Worm (Caenorhabditis elegans) whole organism, L4 larva: Measurements from ENCODE around the gene Y39A1A.17.

Source experiments
- F10B5.3 ChIP-seq: sonication (generic microtip); optimal IDR thresholded peaks from 2 replicates; lab custom pipeline; 2016; ENCODE audit warnings: mild to moderate bottlenecking, missing genetic modification characterization, missing compliant biosample characterization
- F26F4.8 ChIP-seq: fragments of 200-800 bp; sonication (Bioruptor generic); conservative IDR thresholded peaks from 2 replicates; pipeline ENCODE4 v1.3.6; 2022; ENCODE audit warnings: missing genetic modification characterization, missing compliant biosample characterization
- F49E8.2 ChIP-seq: sonication (generic microtip); optimal IDR thresholded peaks from 2 replicates; lab custom pipeline; 2016; ENCODE audit warnings: missing compliant biosample characterization, mild to moderate bottlenecking, missing genetic modification characterization, borderline replicate concordance
- R02D3.7 ChIP-seq: fragments of 150-350 bp; sonication (generic microtip); optimal IDR thresholded peaks from 3 replicates; lab custom pipeline; 2014; ENCODE audit warnings: missing biosample characterization, missing genetic modification characterization
- T26A8.4 ChIP-seq: fragments of 200-800 bp; sonication (Bioruptor generic); IDR thresholded peaks from 2 replicates; pipeline ENCODE4 v1.3.6; 2022; ENCODE audit warnings: missing genetic modification characterization, missing compliant biosample characterization
- Y105C5A.15 ChIP-seq: fragments of 200-800 bp; sonication (Bioruptor generic); IDR thresholded peaks from 2 replicates; pipeline ENCODE4 v1.3.6; 2022; ENCODE audit warnings: missing genetic modification characterization, missing compliant biosample characterization
- Y48G9A.11 ChIP-seq: fragments of 200-800 bp; sonication (Bioruptor generic); IDR thresholded peaks from 2 replicates; pipeline ENCODE4 v1.3.6; 2022; ENCODE audit warnings: missing genetic modification reagents, missing genetic modification characterization, missing compliant biosample characterization
- Y5F2A.4 ChIP-seq: fragments of 200-800 bp; sonication (Bioruptor generic); optimal IDR thresholded peaks from 2 replicates; lab custom pipeline; 2018; ENCODE audit warnings: mild to moderate bottlenecking, missing genetic modification characterization, missing compliant biosample characterization
- aha-1 ChIP-seq: fragments of 150-350 bp; peaks from one replicate; lab custom pipeline; 2014; ENCODE audit warnings: missing biosample characterization, missing genetic modification characterization
- aly-2 ChIP-seq: sonication (generic microtip); optimal IDR thresholded peaks from 2 replicates; lab custom pipeline; 2018; ENCODE audit warnings: missing biosample characterization, missing genetic modification characterization
- attf-4 ChIP-seq: sonication (generic microtip); optimal IDR thresholded peaks from 3 replicates; lab custom pipeline; 2017; ENCODE audit warnings: missing biosample characterization, missing genetic modification characterization
- ceh-20 ChIP-seq: fragments of 200-800 bp; sonication (Bioruptor generic); IDR thresholded peaks from 2 replicates; pipeline ENCODE4 v1.3.6; 2022; ENCODE audit warnings: missing genetic modification reagents, missing genetic modification characterization, missing compliant biosample characterization
- ceh-28 ChIP-seq: fragments of 150-350 bp; optimal IDR thresholded peaks from 2 replicates; lab custom pipeline; 2014; ENCODE audit warnings: missing biosample characterization, missing genetic modification reagents, missing genetic modification characterization
- ceh-32 ChIP-seq: sonication (generic microtip); optimal IDR thresholded peaks from 2 replicates; lab custom pipeline; 2016; ENCODE audit warnings: mild to moderate bottlenecking, missing genetic modification characterization, missing compliant biosample characterization; ENCODE audit not compliant: poor library complexity
- cey-2 ChIP-seq: sonication (generic microtip); optimal IDR thresholded peaks from 3 replicates; lab custom pipeline; 2017; ENCODE audit warnings: missing genetic modification characterization, mild to moderate bottlenecking, missing compliant biosample characterization, antibody characterized with exemption, borderline replicate concordance; ENCODE audit not compliant: insufficient read depth
- daf-12 ChIP-seq: fragments of 150-350 bp; optimal IDR thresholded peaks from 2 replicates; lab custom pipeline; 2014; ENCODE audit warnings: missing biosample characterization, missing genetic modification reagents, missing genetic modification characterization
- daf-19 ChIP-seq: fragments of 200-800 bp; sonication (Bioruptor generic); conservative IDR thresholded peaks from 2 replicates; pipeline ENCODE4 v1.3.6; 2022; ENCODE audit warnings: missing genetic modification characterization, missing compliant biosample characterization
- daf-8 ChIP-seq: fragments of 200-800 bp; sonication (Bioruptor generic); IDR thresholded peaks from 2 replicates; pipeline ENCODE4 v1.3.6; 2022; ENCODE audit warnings: missing genetic modification characterization, missing compliant biosample characterization
- dmd-8 ChIP-seq: fragments of 200-800 bp; sonication (Bioruptor generic); IDR thresholded peaks from 2 replicates; pipeline ENCODE4 v1.3.6; 2022; ENCODE audit warnings: missing genetic modification characterization, missing compliant biosample characterization
- dmd-9 ChIP-seq: fragments of 200-800 bp; sonication (Bioruptor generic); IDR thresholded peaks from 2 replicates; pipeline ENCODE4 v1.3.6; 2022; ENCODE audit warnings: missing genetic modification reagents, missing genetic modification characterization, missing compliant biosample characterization
- fkh-10 ChIP-seq: fragments of 150-350 bp; optimal IDR thresholded peaks from 2 replicates; lab custom pipeline; 2014; ENCODE audit warnings: missing biosample characterization, missing genetic modification reagents, missing genetic modification characterization
- fos-1 ChIP-seq: fragments of 150-350 bp; optimal IDR thresholded peaks from 2 replicates; lab custom pipeline; 2014; ENCODE audit warnings: missing biosample characterization, missing genetic modification characterization
- hlh-11 ChIP-seq: fragments of 200-800 bp; sonication (Bioruptor generic); optimal IDR thresholded peaks from 2 replicates; lab custom pipeline; 2018; ENCODE audit warnings: mild to moderate bottlenecking, missing genetic modification characterization, missing compliant biosample characterization
- lin-13 ChIP-seq: fragments of 150-350 bp; optimal IDR thresholded peaks from 2 replicates; lab custom pipeline; 2014; ENCODE audit warnings: missing biosample characterization, missing genetic modification reagents, missing genetic modification characterization
- lin-15B ChIP-seq: fragments of 150-350 bp; sonication (generic microtip); optimal IDR thresholded peaks from 3 replicates; lab custom pipeline; 2014; ENCODE audit warnings: missing biosample characterization, missing genetic modification characterization
- lin-38 ChIP-seq: fragments of 200-800 bp; sonication (Bioruptor generic); IDR thresholded peaks from 2 replicates; pipeline ENCODE4 v1.3.6; 2022; ENCODE audit warnings: missing genetic modification reagents, missing genetic modification characterization, missing compliant biosample characterization
- madf-5 ChIP-seq, 2 experiments: fragments of 200-800 bp; sonication (Bioruptor generic); IDR thresholded peaks; 2 replicates each; pipeline ENCODE4 v1.3.6; 2022; ENCODE audit warnings: missing compliant biosample characterization in 2 of 2, missing genetic modification characterization in 2 of 2
- mdt-29 ChIP-seq: fragments of 200-800 bp; sonication (Bioruptor generic); IDR thresholded peaks from 2 replicates; pipeline ENCODE4 v1.3.6; 2022; ENCODE audit warnings: missing genetic modification reagents, missing genetic modification characterization, missing compliant biosample characterization
- mep-1 ChIP-seq: fragments of 150-350 bp; sonication (generic microtip); optimal IDR thresholded peaks from 3 replicates; lab custom pipeline; 2014; ENCODE audit warnings: missing biosample characterization, missing genetic modification characterization
- mes-2 ChIP-seq: sonication (generic microtip); optimal IDR thresholded peaks from 2 replicates; lab custom pipeline; 2016; ENCODE audit warnings: missing genotype, mild to moderate bottlenecking, missing genetic modification characterization, missing compliant biosample characterization; ENCODE audit not compliant: poor library complexity, severe bottlenecking
- mxl-3 ChIP-seq: fragments of 200-800 bp; sonication (Bioruptor generic); optimal IDR thresholded peaks from 2 replicates; lab custom pipeline; 2018; ENCODE audit warnings: mild to moderate bottlenecking, missing genetic modification characterization, missing compliant biosample characterization
- nhr-10 ChIP-seq: fragments of 150-350 bp; optimal IDR thresholded peaks from 2 replicates; lab custom pipeline; 2014; ENCODE audit warnings: missing biosample characterization, missing genetic modification characterization
- nhr-102 ChIP-seq: sonication (generic microtip); optimal IDR thresholded peaks from 2 replicates; lab custom pipeline; 2016; ENCODE audit warnings: mild to moderate bottlenecking, missing genetic modification characterization, moderate library complexity, missing compliant biosample characterization
- nhr-237 ChIP-seq: sonication (generic microtip); optimal IDR thresholded peaks from 2 replicates; lab custom pipeline; 2017; ENCODE audit warnings: missing biosample characterization, missing genetic modification characterization
- nhr-25 ChIP-seq: sonication (generic microtip); optimal IDR thresholded peaks from 2 replicates; lab custom pipeline; 2017; ENCODE audit warnings: missing genetic modification characterization, mild to moderate bottlenecking, missing compliant biosample characterization, antibody characterized with exemption, moderate library complexity, borderline replicate concordance; ENCODE audit not compliant: insufficient read depth
- nhr-41 ChIP-seq: fragments of 200-800 bp; sonication (Bioruptor generic); IDR thresholded peaks from 2 replicates; pipeline ENCODE4 v1.3.6; 2022; ENCODE audit warnings: missing genetic modification reagents, missing genetic modification characterization, missing compliant biosample characterization
- nhr-42 ChIP-seq: fragments of 200-800 bp; sonication (Bioruptor generic); IDR thresholded peaks from 2 replicates; pipeline ENCODE4 v1.3.6; 2022; ENCODE audit warnings: missing genetic modification characterization, missing compliant biosample characterization
- nhr-76 ChIP-seq: fragments of 150-350 bp; optimal IDR thresholded peaks from 2 replicates; lab custom pipeline; 2014; ENCODE audit warnings: missing biosample characterization, missing genetic modification characterization
- php-3 ChIP-seq: fragments of 200-800 bp; sonication (Bioruptor generic); IDR thresholded peaks from 2 replicates; pipeline ENCODE4 v1.3.6; 2022; ENCODE audit warnings: missing genetic modification reagents, missing genetic modification characterization, missing compliant biosample characterization
- sdz-12 ChIP-seq: fragments of 200-800 bp; sonication (Bioruptor generic); optimal IDR thresholded peaks from 2 replicates; lab custom pipeline; 2018; ENCODE audit warnings: mild to moderate bottlenecking, missing genetic modification characterization, missing compliant biosample characterization
- set-16 ChIP-seq: fragments of 200-800 bp; sonication (Bioruptor generic); IDR thresholded peaks from 2 replicates; pipeline ENCODE4 v1.3.6; 2022; ENCODE audit warnings: missing genetic modification reagents, missing genetic modification characterization, missing compliant biosample characterization
- skn-1 ChIP-seq: fragments of 150-350 bp; optimal IDR thresholded peaks from 2 replicates; lab custom pipeline; 2014; ENCODE audit warnings: missing biosample characterization, missing genetic modification characterization
- snpc-1.2 ChIP-seq: fragments of 200-800 bp; sonication (Bioruptor generic); IDR thresholded peaks from 2 replicates; pipeline ENCODE4 v1.3.6; 2022; ENCODE audit warnings: missing genetic modification reagents, missing genetic modification characterization, missing compliant biosample characterization
- spr-3 ChIP-seq: fragments of 200-800 bp; sonication (Bioruptor generic); optimal IDR thresholded peaks from 2 replicates; lab custom pipeline; 2018; ENCODE audit warnings: mild to moderate bottlenecking, missing genetic modification characterization, missing compliant biosample characterization
- tag-97 ChIP-seq: fragments of 200-800 bp; sonication (Bioruptor generic); IDR thresholded peaks from 2 replicates; pipeline ENCODE4 v1.3.6; 2022; ENCODE audit warnings: missing genetic modification characterization, missing compliant biosample characterization
- unc-130 ChIP-seq: sonication (generic microtip); optimal IDR thresholded peaks from 2 replicates; lab custom pipeline; 2016; ENCODE audit warnings: missing genetic modification reagents, missing genetic modification characterization, missing compliant biosample characterization
- unc-62 ChIP-seq, 3 experiments: fragments of 150-350 bp in 1 of 3; sonication (generic microtip); optimal IDR thresholded peaks in 2 of 3; peaks in 1 of 3; 1 replicate in 1 of 3; 2 replicates in 2 of 3; lab custom pipeline; 2014 to 2017; ENCODE audit warnings: missing biosample characterization in 3 of 3, missing genetic modification characterization in 3 of 3, missing genetic modification reagents in 3 of 3, missing genotype in 1 of 3
- vab-7 ChIP-seq: fragments of 200-800 bp; sonication (Bioruptor generic); IDR thresholded peaks from 2 replicates; pipeline ENCODE4 v1.3.6; 2022; ENCODE audit warnings: missing genetic modification reagents, missing genetic modification characterization, missing compliant biosample characterization
- zag-1 ChIP-seq: fragments of 150-350 bp; optimal IDR thresholded peaks from 2 replicates; lab custom pipeline; 2014; ENCODE audit warnings: missing biosample characterization, missing genetic modification characterization
- zfp-3 ChIP-seq: fragments of 200-800 bp; sonication (Bioruptor generic); conservative IDR thresholded peaks from 2 replicates; pipeline ENCODE4 v1.3.6; 2022; ENCODE audit warnings: missing genetic modification reagents, missing genetic modification characterization, missing compliant biosample characterization
- zip-2 ChIP-seq: fragments of 150-350 bp; optimal IDR thresholded peaks from 2 replicates; lab custom pipeline; 2014; ENCODE audit warnings: missing biosample characterization, missing genetic modification characterization
- ztf-7 ChIP-seq: fragments of 150-350 bp; optimal IDR thresholded peaks from 2 replicates; lab custom pipeline; 2014; ENCODE audit warnings: missing biosample characterization, missing genetic modification characterization

Y39A1A.17 gene

DNA sequence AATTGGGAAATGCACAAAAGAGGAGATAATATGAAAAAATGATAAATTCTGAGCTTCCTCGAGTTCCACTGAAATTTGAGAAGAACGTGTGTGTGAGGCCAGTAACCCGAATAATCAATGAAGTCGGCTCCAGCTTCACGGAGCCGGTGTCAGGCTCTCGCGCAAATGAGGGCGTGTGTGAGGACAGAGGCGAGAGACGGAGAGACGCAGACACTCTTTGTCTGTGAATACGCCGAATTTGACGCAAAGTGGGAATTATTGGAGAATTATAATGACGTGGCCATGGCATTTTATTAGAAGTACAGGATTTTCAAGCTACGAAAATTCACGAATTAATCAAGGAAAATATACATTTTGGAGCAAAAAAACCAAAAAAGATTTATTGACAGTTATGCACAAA is 49.0 kb upstream of the Y39A1A.17 start (continued):
- no peak for TF ChIP-seq madf-5 (GFP tag; IDR thresholded peaks at IDR 0.05; lab: Robert Waterston, UW)
- no peak for TF ChIP-seq unc-130 (GFP tag; lab: Kevin White, UChicago)
- TF ChIP-seq snpc-1.2: no peak
- TF ChIP-seq R02D3.7 (tag; lab: Kevin White, UChicago): no peak
- peak; percentile 12 for TF ChIP-seq mxl-3 (GFP tag; lab: Kevin White, UChicago)
- peak; percentile 23 for TF ChIP-seq nhr-102 (tag; lab: Kevin White, UChicago)
- TF ChIP-seq lin-38: peak; percentile 74
- no peak for TF ChIP-seq skn-1
- TF ChIP-seq lin-15B (tag; lab: Kevin White, UChicago): no peak
- TF ChIP-seq dmd-8 (GFP tag; lab: Robert Waterston, UW): no peak
- TF ChIP-seq nhr-76 (tag; lab: Kevin White, UChicago): no peak
- TF ChIP-seq nhr-10 (tag; lab: Kevin White, UChicago): no peak
- TF ChIP-seq Y48G9A.11 (GFP tag; lab: Robert Waterston, UW): no peak
- TF ChIP-seq zip-2 (tag; lab: Kevin White, UChicago): no peak
- no peak for TF ChIP-seq ztf-7 (tag; lab: Kevin White, UChicago)
- no peak for TF ChIP-seq F10B5.3 (tag; lab: Kevin White, UChicago)
- no peak for TF ChIP-seq nhr-41 (GFP tag; lab: Robert Waterston, UW)
- TF ChIP-seq fos-1: no peak
- no peak for TF ChIP-seq cey-2
- TF ChIP-seq lin-13 (GFP tag; lab: Kevin White, UChicago): no peak
- TF ChIP-seq tag-97 (GFP tag; lab: Robert Waterston, UW): no peak
- TF ChIP-seq fkh-10 (GFP tag; lab: Kevin White, UChicago): no peak
- no peak for TF ChIP-seq spr-3 (GFP tag; lab: Kevin White, UChicago)
- peak; percentile 97 for TF ChIP-seq aha-1 (tag; lab: Kevin White, UChicago)
- TF ChIP-seq dmd-9 (GFP tag; lab: Robert Waterston, UW): no peak
- TF ChIP-seq sdz-12: no peak
- TF ChIP-seq F49E8.2 (tag; lab: Kevin White, UChicago): no peak
- peak in 1 of 2 experiments; percentile 88 for TF ChIP-seq unc-62 (GFP tag; optimal IDR thresholded peaks at IDR 0.05 in 1 of 2; lab: Kevin White, UChicago)
- no peak for TF ChIP-seq unc-62 (tag; optimal IDR thresholded peaks at IDR 0.05; lab: Kevin White, UChicago)
- TF ChIP-seq daf-12 (tag; lab: Kevin White, UChicago): no peak
- no peak for TF ChIP-seq Y5F2A.4 (GFP tag; lab: Kevin White, UChicago)
- TF ChIP-seq nhr-25 (tag; lab: Kevin White, UChicago): no peak
- TF ChIP-seq attf-4 (tag; lab: Kevin White, UChicago): no peak
- no peak for TF ChIP-seq ceh-28 (tag; lab: Kevin White, UChicago)
- TF ChIP-seq ceh-20 (GFP tag; lab: Robert Waterston, UW): no peak
- no peak for TF ChIP-seq F26F4.8 (GFP tag; lab: Robert Waterston, UW)
- peak; percentile 71 for TF ChIP-seq hlh-11 (tag; lab: Kevin White, UChicago)
- TF ChIP-seq aly-2 (tag; lab: Kevin White, UChicago): no peak
- TF ChIP-seq Y105C5A.15 (GFP tag; lab: Robert Waterston, UW): no peak
- no peak for TF ChIP-seq vab-7
- no peak for TF ChIP-seq php-3 (GFP tag; lab: Robert Waterston, UW)
- TF ChIP-seq set-16 (GFP tag; lab: Robert Waterston, UW): no peak
- TF ChIP-seq ceh-32 (tag; lab: Kevin White, UChicago): no peak
- peak; percentile 66 for TF ChIP-seq mes-2 (tag; lab: Kevin White, UChicago)
- no peak for TF ChIP-seq zag-1 (tag; lab: Kevin White, UChicago)
- TF ChIP-seq daf-8 (GFP tag; lab: Robert Waterston, UW): no peak
- TF ChIP-seq nhr-237: no peak
- TF ChIP-seq mdt-29 (GFP tag; lab: Robert Waterston, UW): no peak
- TF ChIP-seq T26A8.4 (GFP tag; lab: Robert Waterston, UW): peak; percentile 26; the same call in 1 of the 2 replicates
- TF ChIP-seq mep-1: peak; percentile 58
- TF ChIP-seq daf-19 (GFP tag; lab: Robert Waterston, UW): no peak
- TF ChIP-seq nhr-42 (GFP tag; lab: Robert Waterston, UW): no peak
- 0 out of 2 replicates have a peak, but pooled peaks have one; percentile 49 for TF ChIP-seq zfp-3 (GFP tag; lab: Robert Waterston, UW)
